Worm (Caenorhabditis elegans): ENCODE data around the gene C49F5.5.

Gene C49F5.5

ce11 chrX:11938826-11939225 lies 47.2 kb upstream of the C49F5.5 start, which contains the start of gene F55G7.5:
TSS of gene F55G7.5 (minus strand) at chrX:11938926.
- TF ChIP-seq nhr-6 (tag; optimal IDR thresholded peaks at IDR 0.05), result no peak
- TF ChIP-seq unc-39 (tag; optimal IDR thresholded peaks at IDR 0.05), result no peak
- TF ChIP-seq gmeb-1 (tag; optimal IDR thresholded peaks at IDR 0.05), result no peak
- TF ChIP-seq egl-27 (tag; optimal IDR thresholded peaks at IDR 0.05), result no peak
- TF ChIP-seq skn-1 (tag; optimal IDR thresholded peaks at IDR 0.05), result no peak
- TF ChIP-seq mbf-1 (tag; optimal IDR thresholded peaks at IDR 0.05), result no peak
- no peak for TF ChIP-seq unc-55 (GFP tag; optimal IDR thresholded peaks at IDR 0.05)
- no peak for TF ChIP-seq nhr-129 (tag; optimal IDR thresholded peaks at IDR 0.05)
- no peak for TF ChIP-seq nhr-11 (tag; optimal IDR thresholded peaks at IDR 0.05)
- TF ChIP-seq dmd-4 (tag; optimal IDR thresholded peaks at IDR 0.05), result no peak
- no peak for TF ChIP-seq C34F6.9 (tag; optimal IDR thresholded peaks at IDR 0.05)
- TF ChIP-seq sem-4 (tag; optimal IDR thresholded peaks at IDR 0.05), result no peak
- TF ChIP-seq nhr-21 (tag; optimal IDR thresholded peaks at IDR 0.05), result no peak
- TF ChIP-seq ceh-16 (tag; optimal IDR thresholded peaks at IDR 0.05), result no peak
- no peak for TF ChIP-seq ztf-4 (tag; optimal IDR thresholded peaks at IDR 0.05)

ce11 chrX:11941951-11942350 lies 44.0 kb upstream of the C49F5.5 start, which contains the start of gene F55G7.3:
TSS of gene F55G7.3 (minus strand) at chrX:11942051.
- TF ChIP-seq nhr-237 (tag; optimal IDR thresholded peaks at IDR 0.05), result no peak
- no peak for TF ChIP-seq Y55F3AM.14 (GFP tag; optimal IDR thresholded peaks at IDR 0.05)
- no peak for TF ChIP-seq lin-13 (GFP tag; optimal IDR thresholded peaks at IDR 0.05)
- no peak for TF ChIP-seq unc-55 (GFP tag; optimal IDR thresholded peaks at IDR 0.05)
- TF ChIP-seq nhr-6 (tag; optimal IDR thresholded peaks at IDR 0.05), result no peak

- TF ChIP-seq C34F6.9 (tag; optimal IDR thresholded peaks at IDR 0.05), result peak; percentile 64
- TF ChIP-seq elt-1 (tag; optimal IDR thresholded peaks at IDR 0.05), result no peak
- no peak for TF ChIP-seq unc-39 (tag; optimal IDR thresholded peaks at IDR 0.05)
- peak; percentile 61 for TF ChIP-seq lin-11 (tag; optimal IDR thresholded peaks at IDR 0.05)
- no peak for TF ChIP-seq nhr-11 (tag; optimal IDR thresholded peaks at IDR 0.05)
- TF ChIP-seq elt-3 (tag; optimal IDR thresholded peaks at IDR 0.05), result no peak
- TF ChIP-seq snpc-4 (tag; optimal IDR thresholded peaks at IDR 0.05), result no peak
- TF ChIP-seq ama-1 (optimal IDR thresholded peaks at IDR 0.05), result no peak
- peak; percentile 72 for TF ChIP-seq F13H6.1 (tag; optimal IDR thresholded peaks at IDR 0.05)
- TF ChIP-seq egl-27 (tag; optimal IDR thresholded peaks at IDR 0.05), result peak; percentile 7
- TF ChIP-seq nhr-77 (tag; optimal IDR thresholded peaks at IDR 0.05), result no peak
- peak; percentile 78 for TF ChIP-seq crh-2 (tag; optimal IDR thresholded peaks at IDR 0.05)
- peak; percentile 25 for TF ChIP-seq sma-3 (GFP tag; optimal IDR thresholded peaks at IDR 0.05)
- TF ChIP-seq Y55F3AM.14 (GFP tag; optimal IDR thresholded peaks at IDR 0.05), result no peak
- TF ChIP-seq mab-5 (tag; optimal IDR thresholded peaks at IDR 0.05), result no peak
- no peak for TF ChIP-seq dmd-4 (tag; optimal IDR thresholded peaks at IDR 0.05)
- peak; percentile 88 for TF ChIP-seq nhr-129 (tag; optimal IDR thresholded peaks at IDR 0.05)
- TF ChIP-seq lin-13 (GFP tag; optimal IDR thresholded peaks at IDR 0.05), result peak; percentile 58
- no peak for TF ChIP-seq mbf-1 (tag; optimal IDR thresholded peaks at IDR 0.05)
- TF ChIP-seq nhr-12 (tag; optimal IDR thresholded peaks at IDR 0.05), result no peak
- TF ChIP-seq lsy-2 (tag; optimal IDR thresholded peaks at IDR 0.05), result peak in 1 of 2 experiments; percentile 66
- no peak for TF ChIP-seq zag-1 (tag; optimal IDR thresholded peaks at IDR 0.05)
- TF ChIP-seq fos-1 (tag; optimal IDR thresholded peaks at IDR 0.05), result peak; percentile 18
- TF ChIP-seq nhr-6 (tag; optimal IDR thresholded peaks at IDR 0.05), result peak; percentile 12
- no peak for TF ChIP-seq nhr-23 (tag; optimal IDR thresholded peaks at IDR 0.05)
- no peak for TF ChIP-seq R02D3.7 (tag; optimal IDR thresholded peaks at IDR 0.05)
- peak; percentile 62 for TF ChIP-seq ceh-16 (tag; optimal IDR thresholded peaks at IDR 0.05)
- peak; percentile 74 for TF ChIP-seq unc-55 (GFP tag; optimal IDR thresholded peaks at IDR 0.05)
- TF ChIP-seq gmeb-1 (tag; optimal IDR thresholded peaks at IDR 0.05), result peak; percentile 15
- TF ChIP-seq nhr-10 (tag; optimal IDR thresholded peaks at IDR 0.05), result no peak
- no peak for TF ChIP-seq lin-39 (tag; optimal IDR thresholded peaks at IDR 0.05)
- TF ChIP-seq nhr-25 (tag; optimal IDR thresholded peaks at IDR 0.05), result peak; percentile 34
- TF ChIP-seq sma-9 (GFP tag; optimal IDR thresholded peaks at IDR 0.05), result peak; percentile 53
- TF ChIP-seq sma-9 (tag; optimal IDR thresholded peaks at IDR 0.05), result no peak
- TF ChIP-seq ztf-1 (GFP tag; conservative IDR thresholded peaks at IDR 0.05), result no peak
- TF ChIP-seq nhr-21 (tag; optimal IDR thresholded peaks at IDR 0.05), result peak; percentile 25
- TF ChIP-seq unc-62 (GFP tag; optimal IDR thresholded peaks at IDR 0.05), result no peak
- TF ChIP-seq nhr-237 (tag; optimal IDR thresholded peaks at IDR 0.05), result no peak
- TF ChIP-seq sem-4 (tag; optimal IDR thresholded peaks at IDR 0.05), result no peak
- TF ChIP-seq ztf-11 (tag; optimal IDR thresholded peaks at IDR 0.05), result no peak
Measured at ce11 chrX:11946788-11947463, 39.1 kb upstream of the C49F5.5 start, which contains the start of gene nfya-1. TSS of gene nfya-1 (minus strand) at chrX:11946838.

Measured in whole organism, L2 larva.